Worm (Caenorhabditis elegans): ENCODE measurements around the gene T20D4.19.
A peak's percentile ranks its signal among the peaks of the same experiment; 100 is the strongest.

Gene T20D4.19

DNA sequence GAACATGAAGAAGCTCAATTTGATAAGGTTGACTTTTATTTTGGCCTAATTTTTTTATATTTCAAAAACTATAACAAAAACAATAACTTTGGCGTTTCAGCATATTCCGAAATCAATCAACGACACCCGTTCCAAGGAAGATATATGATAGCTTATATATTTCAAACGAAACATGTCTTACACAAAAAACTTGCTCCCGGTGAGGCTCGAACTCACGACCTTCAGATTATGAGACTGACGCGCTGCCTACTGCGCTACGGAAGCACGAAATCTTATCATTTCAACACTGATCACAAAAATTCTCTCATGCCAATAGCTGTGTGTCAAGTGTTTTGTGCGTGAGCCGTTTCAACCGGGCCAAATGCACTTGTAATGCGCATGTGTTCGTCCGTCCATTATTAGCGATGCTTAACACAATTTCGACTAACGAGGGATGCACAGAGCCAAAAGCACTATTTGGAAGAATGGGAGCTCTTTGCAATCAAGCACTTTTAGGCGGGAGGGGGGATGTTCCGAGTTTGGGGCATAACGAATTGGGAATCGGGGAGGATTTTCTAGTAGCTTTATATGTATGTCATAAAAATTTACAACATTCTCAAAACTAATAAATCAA is 23.8 kb upstream of the T20D4.19 start (continued):
- TF ChIP-seq zfh-2 (GFP tag; conservative IDR thresholded peaks at IDR 0.05) (no peak), F22D6.2 (tag; optimal IDR thresholded peaks at IDR 0.05) (no peak), K11D2.4 (GFP tag; IDR thresholded peaks at IDR 0.05) (no peak), mes-4 (tag; optimal IDR thresholded peaks at IDR 0.05) (no peak), ztf-28 (GFP tag; IDR thresholded peaks at IDR 0.05) (no peak), Y79H2A.3 (GFP tag; conservative IDR thresholded peaks at IDR 0.05) (no peak), F57C9.4 (tag; optimal IDR thresholded peaks at IDR 0.05) (no peak), B0261.1 (tag; optimal IDR thresholded peaks at IDR 0.05) (peak; percentile 64), die-1 (tag; optimal IDR thresholded peaks at IDR 0.05) (peak; percentile 43), nfya-2 (GFP tag; IDR thresholded peaks at IDR 0.05) (no peak), F23B12.7 (tag; optimal IDR thresholded peaks at IDR 0.05; ENCODE audit: insufficient read depth) (no peak), athp-1 (tag; optimal IDR thresholded peaks at IDR 0.05) (no peak), attf-3 (GFP tag; conservative IDR thresholded peaks at IDR 0.05) (no peak), lin-26 (GFP tag; IDR thresholded peaks at IDR 0.05) (peak; percentile 82), ceh-91 (GFP tag; IDR thresholded peaks at IDR 0.05) (no peak), gei-17 (GFP tag; optimal IDR thresholded peaks at IDR 0.05) (no peak), C17E4.6 (GFP tag; IDR thresholded peaks at IDR 0.05) (no peak), him-1 (tag; optimal IDR thresholded peaks at IDR 0.05) (no peak), let-607 (tag; optimal IDR thresholded peaks at IDR 0.05) (no peak), fkh-3 (tag; optimal IDR thresholded peaks at IDR 0.05) (no peak), ztf-18 (tag; optimal IDR thresholded peaks at IDR 0.05) (no peak), cebp-2 (GFP tag; IDR thresholded peaks at IDR 0.05) (no peak), atf-7 (tag; optimal IDR thresholded peaks at IDR 0.05) (no peak), egl-18 (GFP tag; IDR thresholded peaks at IDR 0.05) (no peak), tbp1 (GFP tag; optimal IDR thresholded peaks at IDR 0.05) (peak; percentile 84), F55B11.4 (tag; optimal IDR thresholded peaks at IDR 0.05; ENCODE audit: borderline replicate concordance, insufficient read depth) (no peak), nhr-90 (tag; optimal IDR thresholded peaks at IDR 0.05) (peak; percentile 53), tlf-1 (GFP tag; optimal IDR thresholded peaks at IDR 0.05) (no peak), Y56A3A.18 (GFP tag; IDR thresholded peaks at IDR 0.05) (0 out of 2 replicates have a peak, but pooled peaks have one; percentile 21), snpc-3.4 (tag; optimal IDR thresholded peaks at IDR 0.05) (peak; percentile 37), attf-5 (GFP tag; optimal IDR thresholded peaks at IDR 0.05) (no peak), lir-1 (GFP tag; conservative IDR thresholded peaks at IDR 0.05) (no peak), T26A5.8 (tag; optimal IDR thresholded peaks at IDR 0.05) (no peak), rec-8 (tag; optimal IDR thresholded peaks at IDR 0.05) (peak; percentile 44 to 65), bed-1 (GFP tag; IDR thresholded peaks at IDR 0.05) (no peak), B0019.2 (GFP tag; conservative IDR thresholded peaks at IDR 0.05) (no peak), ceh-79 (tag; optimal IDR thresholded peaks at IDR 0.05) (no peak), nfyb-1 (GFP tag; IDR thresholded peaks at IDR 0.05) (0 out of 2 replicates have a peak, but pooled peaks have one; percentile 56), hrde-1 (tag; optimal IDR thresholded peaks at IDR 0.05; ENCODE audit: borderline replicate concordance) (no peak), lsl-1 (GFP tag; optimal IDR thresholded peaks at IDR 0.05) (no peak), egl-44 (GFP tag; IDR thresholded peaks at IDR 0.05) (no peak), somi-1 (GFP tag; optimal IDR thresholded peaks at IDR 0.05) (no peak), dpff-1 (tag; optimal IDR thresholded peaks at IDR 0.05) (no peak), mel-28 (tag; optimal IDR thresholded peaks at IDR 0.05; ENCODE audit: borderline replicate concordance) (no peak), Y53G8AR.9 (GFP tag; conservative IDR thresholded peaks at IDR 0.05) (no peak), madf-10 (tag; optimal IDR thresholded peaks at IDR 0.05) (peak; percentile 31), lsy-27 (tag; optimal IDR thresholded peaks at IDR 0.05; ENCODE audit: borderline replicate concordance, insufficient read depth) (no peak)

All from whole organism, young adult.